Worm (Caenorhabditis elegans): ENCODE data around the gene T08D10.3.

The T08D10.3 gene

ce11 chrX:12004925-12005324 is 49.7 kb downstream of the T08D10.3 start:
- TF ChIP-seq unc-62 (GFP tag; optimal IDR thresholded peaks at IDR 0.05) = no peak

ce11 chrX:12005499-12005959 is 50.3 kb downstream of the T08D10.3 start, which contains the start of gene sma-5:
Gene sma-5, minus strand, starts transcription at chrX:12005549.
- no peak for TF ChIP-seq unc-62 (GFP tag; optimal IDR thresholded peaks at IDR 0.05)

Measured in whole organism, dauer.